Worm (Caenorhabditis elegans): Measurements from ENCODE around the gene H23L24.1.

DNA sequence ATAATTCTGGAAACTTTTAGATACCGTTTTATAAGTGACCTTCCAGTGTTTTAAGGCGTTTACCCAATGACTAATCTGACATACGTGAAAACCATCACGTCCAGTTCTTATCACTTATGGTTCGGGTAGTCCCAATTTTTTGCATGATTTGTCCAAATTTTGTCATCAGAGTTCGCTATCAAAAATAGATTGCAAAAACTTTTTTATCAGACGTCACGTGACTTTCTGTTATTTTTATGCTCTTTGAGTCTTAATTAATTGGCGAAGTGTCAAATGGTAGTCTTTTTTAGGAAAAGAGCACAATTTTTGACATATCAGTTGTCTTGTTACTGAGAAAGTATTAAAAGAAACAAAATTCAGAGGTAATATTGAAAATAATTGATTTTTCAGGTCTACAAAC is 11.4 kb downstream of the H23L24.1 start:
- no peak for TF ChIP-seq nhr-237 (tag; optimal IDR thresholded peaks at IDR 0.05)
- TF ChIP-seq sptf-1 (tag; optimal IDR thresholded peaks at IDR 0.05), result no peak
- no peak for TF ChIP-seq nhr-12 (tag; optimal IDR thresholded peaks at IDR 0.05)
- TF ChIP-seq zag-1 (tag; optimal IDR thresholded peaks at IDR 0.05), result no peak
- TF ChIP-seq mep-1 (tag; optimal IDR thresholded peaks at IDR 0.05), result no peak
- no peak for TF ChIP-seq aha-1 (tag; optimal IDR thresholded peaks at IDR 0.05)
- TF ChIP-seq ama-1 (optimal IDR thresholded peaks at IDR 0.05), result no peak
- TF ChIP-seq skn-1 (tag; optimal IDR thresholded peaks at IDR 0.05), result no peak
- no peak for TF ChIP-seq nhr-28 (tag; optimal IDR thresholded peaks at IDR 0.05)
- TF ChIP-seq zip-4 (GFP tag; optimal IDR thresholded peaks at IDR 0.05), result no peak
- no peak for TF ChIP-seq lsy-2 (tag; optimal IDR thresholded peaks at IDR 0.05)

All from whole organism, L1 larva.